Fruit fly (Drosophila melanogaster) whole organism, pupa: Measurements from ENCODE around the gene Smu1.
A peak's percentile ranks its signal among the peaks of the same experiment; 100 is the strongest.

Experiments
- CG10348 ChIP-seq: fragments of 200-800 bp; sonication (Bioruptor generic); IDR thresholded peaks from 2 replicates; pipeline ENCODE4 v1.3.6; 2022; ENCODE audit warnings: missing biosample characterization, missing genetic modification characterization
- CG12605 ChIP-seq: fragments of 200-800 bp; sonication (Bioruptor generic); IDR thresholded peaks from 2 replicates; pipeline ENCODE4 v1.3.6; 2022; ENCODE audit warnings: missing biosample characterization, missing genetic modification characterization
- CG13204 ChIP-seq: fragments of 200-800 bp; sonication (Bioruptor generic); optimal IDR thresholded peaks from 2 replicates; lab custom pipeline; 2018; ENCODE audit warnings: missing biosample characterization, mild to moderate bottlenecking, missing genetic modification characterization, moderate library complexity
- CG14655 ChIP-seq: fragments of 200-800 bp; sonication (Bioruptor generic); optimal IDR thresholded peaks from 3 replicates; lab custom pipeline; 2017; ENCODE audit warnings: mild to moderate bottlenecking, missing biosample characterization, missing genetic modification reagents, missing genetic modification characterization
- CG15710 ChIP-seq: fragments of 200-800 bp; sonication (Bioruptor generic); optimal IDR thresholded peaks from 2 replicates; lab custom pipeline; 2018; ENCODE audit warnings: missing biosample characterization, mild to moderate bottlenecking, missing genetic modification characterization, moderate library complexity
- CG17806 ChIP-seq: fragments of 200-800 bp; sonication (Bioruptor generic); optimal IDR thresholded peaks from 2 replicates; lab custom pipeline; 2018; ENCODE audit warnings: missing biosample characterization, mild to moderate bottlenecking, missing genetic modification characterization, moderate library complexity
- CG32121 ChIP-seq: fragments of 200-800 bp; sonication (Bioruptor generic); IDR thresholded peaks from 2 replicates; pipeline ENCODE4 v1.3.6; 2022; ENCODE audit warnings: missing biosample characterization, missing genetic modification characterization
- CG34367 ChIP-seq: fragments of 200-800 bp; sonication (Bioruptor generic); optimal IDR thresholded peaks from 2 replicates; lab custom pipeline; 2018; ENCODE audit warnings: missing biosample characterization, mild to moderate bottlenecking, missing genetic modification characterization
- CG4496 ChIP-seq: fragments of 200-800 bp; sonication (Bioruptor generic); IDR thresholded peaks from 3 replicates; pipeline ENCODE4 v1.3.6; 2022; ENCODE audit warnings: missing biosample characterization, missing genetic modification characterization
- CG8159 ChIP-seq: fragments of 200-800 bp; sonication (Bioruptor generic); optimal IDR thresholded peaks from 3 replicates; lab custom pipeline; 2018; ENCODE audit warnings: missing biosample characterization, mild to moderate bottlenecking, missing genetic modification characterization, moderate library complexity
- CG8301 ChIP-seq: fragments of 200-800 bp; sonication (Bioruptor generic); optimal IDR thresholded peaks from 2 replicates; lab custom pipeline; 2018; ENCODE audit warnings: missing biosample characterization, mild to moderate bottlenecking, missing genetic modification characterization
- CG9948 ChIP-seq: fragments of 200-800 bp; sonication (Bioruptor generic); optimal IDR thresholded peaks from 2 replicates; lab custom pipeline; 2018; ENCODE audit warnings: missing biosample characterization, mild to moderate bottlenecking, missing genetic modification characterization, moderate library complexity
- D1 ChIP-seq: fragments of 200-800 bp; sonication (Bioruptor generic); optimal IDR thresholded peaks from 2 replicates; lab custom pipeline; 2018; ENCODE audit warnings: missing biosample characterization, mild to moderate bottlenecking, missing genetic modification characterization, moderate library complexity
- EcR ChIP-seq: fragments of 200-800 bp; sonication (Bioruptor generic); optimal IDR thresholded peaks from 3 replicates; lab custom pipeline; 2019; ENCODE audit warnings: missing biosample characterization, missing genetic modification characterization, mild to moderate bottlenecking, moderate library complexity, missing genetic modification reagents
- Ets98B ChIP-seq: fragments of 200-800 bp; sonication (Bioruptor generic); IDR thresholded peaks from 2 replicates; pipeline ENCODE4 v1.3.6; 2022; ENCODE audit warnings: missing biosample characterization, missing genetic modification characterization
- Pif1A ChIP-seq: fragments of 200-800 bp; sonication (Bioruptor generic); optimal IDR thresholded peaks from 3 replicates; lab custom pipeline; 2016; ENCODE audit warnings: missing biosample characterization, missing genetic modification characterization
- Pif1B ChIP-seq: fragments of 200-800 bp; sonication (Bioruptor generic); optimal IDR thresholded peaks from 3 replicates; lab custom pipeline; 2016; ENCODE audit warnings: missing biosample characterization, missing genetic modification characterization
- Snoo ChIP-seq: fragments of 200-800 bp; sonication (Bioruptor generic); optimal IDR thresholded peaks from 3 replicates; lab custom pipeline; 2017; ENCODE audit warnings: missing biosample characterization, mild to moderate bottlenecking, missing genetic modification characterization, inconsistent platforms
- fd96Ca ChIP-seq: fragments of 200-800 bp; sonication (Bioruptor generic); IDR thresholded peaks from 3 replicates; pipeline ENCODE4 v1.3.6; 2022; ENCODE audit warnings: missing biosample characterization, missing genetic modification characterization
- gl ChIP-seq: fragments of 200-800 bp; sonication (Bioruptor generic); optimal IDR thresholded peaks from 2 replicates; lab custom pipeline; 2018; ENCODE audit warnings: missing biosample characterization, mild to moderate bottlenecking, missing genetic modification characterization
- rn ChIP-seq: fragments of 200-800 bp; sonication (Bioruptor generic); IDR thresholded peaks from 2 replicates; pipeline ENCODE4 v1.3.6; 2022; ENCODE audit warnings: missing biosample characterization, missing genetic modification characterization

Gene Smu1

dm6 chr3R:19017318-19018043 lies 36.4 kb upstream of the Smu1 start:
- TF ChIP-seq CG15710 (tag; lab: Kevin White, UChicago), result no peak
- TF ChIP-seq Snoo (tag; lab: Kevin White, UChicago), result no peak
- no peak for TF ChIP-seq CG8301 (tag; lab: Kevin White, UChicago)
- TF ChIP-seq CG14655 (GFP tag; lab: Kevin White, UChicago), result no peak
- TF ChIP-seq CG17806 (tag; lab: Kevin White, UChicago), result no peak
- peak; percentile 20 for TF ChIP-seq EcR (GFP tag; lab: Kevin White, UChicago)
- no peak for TF ChIP-seq rn (GFP tag; lab: Robert Waterston, UW)
- no peak for TF ChIP-seq CG32121 (GFP tag; lab: Robert Waterston, UW)
- TF ChIP-seq CG9948 (tag; lab: Kevin White, UChicago), result no peak
- TF ChIP-seq gl (tag; lab: Kevin White, UChicago), result no peak
- peak; percentile 94 for TF ChIP-seq CG13204 (GFP tag; lab: Kevin White, UChicago)
- TF ChIP-seq D1, result no peak

dm6 chr3R:19015423-19015810 lies 34.3 kb upstream of the Smu1 start:
- TF ChIP-seq fd96Ca (GFP tag; lab: Robert Waterston, UW) (no peak), Pif1B (GFP tag; lab: Kevin White, UChicago) (no peak)
- TF ChIP-seq, all 21 proteins: peak for 0

DNA sequence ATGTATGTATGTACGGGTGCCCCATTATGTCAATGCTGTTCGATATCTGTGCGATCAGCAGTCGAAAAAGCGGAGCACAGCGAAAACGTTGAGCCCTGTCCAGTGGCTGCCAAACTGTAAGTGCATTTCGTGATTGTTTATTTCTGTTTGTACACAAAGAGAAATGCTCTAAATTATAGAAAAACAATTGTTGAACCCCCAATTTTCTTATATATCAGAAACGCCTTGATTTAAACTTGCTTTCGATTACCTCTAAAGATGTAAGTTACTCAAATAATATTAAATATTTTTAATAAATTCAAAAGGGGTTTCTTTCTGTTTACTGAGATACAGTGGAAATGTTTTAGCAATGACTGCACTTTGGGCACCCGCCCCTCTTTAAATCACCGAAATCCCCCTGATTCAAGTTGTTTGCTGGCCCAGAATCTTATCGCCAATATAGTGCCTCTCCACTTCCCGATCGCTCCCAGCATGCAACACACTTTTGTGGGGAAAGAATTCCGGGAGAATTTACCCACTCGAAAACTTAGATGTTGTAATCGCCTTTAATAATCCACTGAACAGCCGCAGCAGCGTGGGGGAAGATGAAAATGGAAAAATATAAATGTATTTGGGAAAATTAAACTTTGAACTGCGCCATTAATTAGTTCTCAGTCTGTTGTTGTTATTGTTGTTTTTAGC lies 33.8 kb upstream of the Smu1 start:
- TF ChIP-seq rn (GFP tag; lab: Robert Waterston, UW) (0 out of 2 replicates have a peak, but pooled peaks have one; percentile 16), CG17806 (tag; lab: Kevin White, UChicago) (peak; percentile 9), Pif1B (GFP tag; lab: Kevin White, UChicago) (no peak), gl (tag; lab: Kevin White, UChicago) (no peak), CG32121 (GFP tag; lab: Robert Waterston, UW) (peak; percentile 62), CG13204 (GFP tag; lab: Kevin White, UChicago) (no peak), CG9948 (tag; lab: Kevin White, UChicago) (peak; percentile 16), CG34367 (tag; lab: Kevin White, UChicago) (no peak), CG8301 (tag; lab: Kevin White, UChicago) (peak; percentile 29), Ets98B (GFP tag; lab: Robert Waterston, UW) (peak; percentile 68; the same call in 1 of the 2 replicates), CG12605 (GFP tag; lab: Robert Waterston, UW) (peak; percentile 36), CG4496 (GFP tag; lab: Robert Waterston, UW) (peak; percentile 56; the same call in 1 of the 3 replicates)
- TF ChIP-seq, all 21 proteins: peak for 8

dm6 chr3R:19014027-19014426 lies 32.9 kb upstream of the Smu1 start:
- TF ChIP-seq rn (GFP tag; lab: Robert Waterston, UW) (no peak), CG4496 (GFP tag; lab: Robert Waterston, UW) (no peak), Pif1A (GFP tag; lab: Kevin White, UChicago) (no peak), CG8159 (tag; lab: Kevin White, UChicago) (no peak), CG17806 (tag; lab: Kevin White, UChicago) (no peak), CG13204 (GFP tag; lab: Kevin White, UChicago) (no peak), CG15710 (tag; lab: Kevin White, UChicago) (no peak), CG9948 (tag; lab: Kevin White, UChicago) (no peak), CG14655 (GFP tag; lab: Kevin White, UChicago) (no peak), CG8301 (tag; lab: Kevin White, UChicago) (no peak), EcR (GFP tag; lab: Kevin White, UChicago) (no peak), gl (tag; lab: Kevin White, UChicago) (no peak), Snoo (tag; lab: Kevin White, UChicago) (no peak), CG12605 (GFP tag; lab: Robert Waterston, UW) (no peak), CG10348 (no peak), CG32121 (GFP tag; lab: Robert Waterston, UW) (no peak)

DNA sequence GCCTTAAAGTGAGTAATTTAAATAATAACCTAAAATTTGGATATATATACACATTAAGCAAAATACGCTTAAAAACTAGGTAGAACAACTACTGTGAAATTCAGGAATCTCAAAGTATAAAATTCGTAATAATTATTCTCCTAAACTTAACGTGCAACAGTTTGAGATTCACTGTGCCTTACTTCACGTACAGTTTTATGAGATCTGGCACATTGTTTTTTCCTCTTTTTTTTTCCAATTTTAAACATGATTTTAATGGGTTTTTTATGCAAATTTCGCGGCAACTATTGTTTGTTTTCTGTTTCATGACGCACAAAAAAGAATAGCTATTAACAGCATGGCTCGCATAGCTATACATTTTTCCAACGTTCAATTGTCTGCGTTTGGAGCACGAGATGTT lies 30.8 kb upstream of the Smu1 start:
- TF ChIP-seq Pif1A (GFP tag; lab: Kevin White, UChicago) (no peak), fd96Ca (GFP tag; lab: Robert Waterston, UW) (no peak), CG10348 (no peak), CG12605 (GFP tag; lab: Robert Waterston, UW) (no peak), Pif1B (GFP tag; lab: Kevin White, UChicago) (no peak)

DNA sequence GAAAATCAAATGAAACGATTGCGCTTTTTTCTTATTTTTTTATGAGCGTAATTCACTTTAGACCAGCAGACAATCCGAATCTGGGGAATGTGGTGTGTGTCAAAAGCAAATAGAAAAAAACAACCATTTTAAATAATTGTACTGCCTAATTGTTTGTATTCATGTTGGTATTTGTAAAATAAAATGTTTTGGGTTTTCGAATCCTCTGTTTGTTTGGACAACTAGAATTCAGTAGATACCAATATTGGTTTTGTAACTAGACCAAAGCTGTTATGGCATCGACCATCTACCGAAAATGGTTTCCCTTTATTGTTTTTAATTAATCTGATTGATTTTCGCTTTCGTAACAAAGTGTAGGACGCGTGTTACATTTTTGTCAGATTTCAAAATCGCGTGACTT lies 29.8 kb upstream of the Smu1 start:
- no peak for TF ChIP-seq CG15710 (tag; lab: Kevin White, UChicago)
- no peak for TF ChIP-seq CG8159 (tag; lab: Kevin White, UChicago)
- no peak for TF ChIP-seq CG17806 (tag; lab: Kevin White, UChicago)
- TF ChIP-seq CG34367 (tag; lab: Kevin White, UChicago), result no peak
- no peak for TF ChIP-seq Ets98B (GFP tag; lab: Robert Waterston, UW)
- TF ChIP-seq fd96Ca (GFP tag; lab: Robert Waterston, UW), result no peak
- TF ChIP-seq CG8301 (tag; lab: Kevin White, UChicago), result no peak
- no peak for TF ChIP-seq Pif1A (GFP tag; lab: Kevin White, UChicago)
- no peak for TF ChIP-seq CG4496 (GFP tag; lab: Robert Waterston, UW)
- TF ChIP-seq D1, result no peak
- TF ChIP-seq CG10348, result no peak
- no peak for TF ChIP-seq CG14655 (GFP tag; lab: Kevin White, UChicago)
- no peak for TF ChIP-seq Pif1B (GFP tag; lab: Kevin White, UChicago)
- no peak for TF ChIP-seq gl (tag; lab: Kevin White, UChicago)
- no peak for TF ChIP-seq CG13204 (GFP tag; lab: Kevin White, UChicago)
- TF ChIP-seq rn (GFP tag; lab: Robert Waterston, UW), result no peak
- no peak for TF ChIP-seq CG9948 (tag; lab: Kevin White, UChicago)
- TF ChIP-seq EcR (GFP tag; lab: Kevin White, UChicago), result no peak
- TF ChIP-seq CG32121 (GFP tag; lab: Robert Waterston, UW), result no peak
